Worm (Caenorhabditis elegans) whole organism, young adult: Measurements from ENCODE around the gene T05C12.1.

Experiments used
- egl-44 ChIP-seq: fragments of 200-800 bp; sonication (Bioruptor generic); IDR thresholded peaks from 2 replicates; pipeline ENCODE4 v1.3.6; 2022; ENCODE audit warnings: missing genetic modification reagents, missing genetic modification characterization, missing compliant biosample characterization
- pha-4 ChIP-seq: fragments of 150-350 bp; sonication (generic microtip); optimal IDR thresholded peaks from 2 replicates; lab custom pipeline; 2014; ENCODE audit warnings: missing biosample characterization, missing genetic modification reagents, missing genetic modification characterization
- unc-62 ChIP-seq: fragments of 150-350 bp; optimal IDR thresholded peaks from 2 replicates; lab custom pipeline; 2014; ENCODE audit warnings: missing biosample characterization, missing genetic modification reagents, missing genetic modification characterization

DNA sequence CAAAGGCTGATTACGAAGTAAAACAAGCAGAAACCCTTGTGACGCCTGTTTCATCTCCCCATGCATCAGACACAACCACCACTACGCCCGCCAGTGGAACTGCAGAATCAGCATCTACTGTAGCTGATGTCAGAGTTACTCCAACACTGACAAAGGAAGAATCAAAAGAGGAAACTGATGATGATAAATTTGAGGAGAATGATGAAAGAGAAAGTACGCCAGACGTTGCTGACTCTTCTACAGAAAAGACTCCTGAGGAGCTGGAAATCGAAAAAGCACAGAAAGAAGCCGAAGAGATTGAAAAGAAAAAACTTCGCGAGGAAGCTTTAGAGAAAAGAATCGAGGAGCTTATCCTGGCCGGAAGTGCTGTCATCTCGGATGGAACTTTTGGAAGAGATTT, 44.8 kb downstream of the T05C12.1 start:
- TF ChIP-seq unc-62 (GFP tag; lab: Kevin White, UChicago) (no peak), pha-4 (no peak), egl-44 (GFP tag; lab: Robert Waterston, UW) (no peak)
